Worm (Caenorhabditis elegans) whole organism, L2 larva: ENCODE measurements around the gene C24H10.2.

Experiments
- R02D3.7 ChIP-seq: fragments of 150-350 bp; optimal IDR thresholded peaks from 2 replicates; lab custom pipeline; 2014; ENCODE audit warnings: missing biosample characterization, missing genetic modification characterization
- Y55F3AM.14 ChIP-seq: fragments of 200-800 bp; sonication (Bioruptor generic); optimal IDR thresholded peaks from 2 replicates; lab custom pipeline; 2018; ENCODE audit warnings: mild to moderate bottlenecking, missing genetic modification characterization, missing compliant biosample characterization
- aly-2 ChIP-seq: fragments of 150-350 bp; optimal IDR thresholded peaks from 2 replicates; lab custom pipeline; 2014; ENCODE audit warnings: missing biosample characterization, missing genetic modification characterization
- lin-13 ChIP-seq: fragments of 150-350 bp; optimal IDR thresholded peaks from 2 replicates; lab custom pipeline; 2014; ENCODE audit warnings: missing biosample characterization, missing genetic modification reagents, missing genetic modification characterization
- lin-39 ChIP-seq: fragments of 150-350 bp; optimal IDR thresholded peaks from 2 replicates; lab custom pipeline; 2014; ENCODE audit warnings: missing biosample characterization, missing genetic modification reagents, missing genetic modification characterization
- lsy-2 ChIP-seq, 2 experiments: fragments of 150-350 bp in 1 of 2; sonication (generic microtip) in 1 of 2; optimal IDR thresholded peaks; 2 replicates each; lab custom pipeline; 2014 to 2017; ENCODE audit warnings: missing biosample characterization in 2 of 2, missing genetic modification characterization in 2 of 2
- nhr-237 ChIP-seq: fragments of 150-350 bp; optimal IDR thresholded peaks from 2 replicates; lab custom pipeline; 2014; ENCODE audit warnings: missing biosample characterization, missing genetic modification characterization
- nhr-77 ChIP-seq: fragments of 150-350 bp; optimal IDR thresholded peaks from 2 replicates; lab custom pipeline; 2014; ENCODE audit warnings: missing biosample characterization, missing genetic modification characterization
- unc-62 ChIP-seq: fragments of 150-350 bp; optimal IDR thresholded peaks from 2 replicates; lab custom pipeline; 2014; ENCODE audit warnings: missing biosample characterization, missing genetic modification reagents, missing genetic modification characterization

ce11 chrX:5084495-5084894 is 20.1 kb downstream of the C24H10.2 start, which contains the start of gene ets-5:
- TF ChIP-seq lin-13 (no peak), lin-39 (tag; lab: Kevin White, UChicago) (no peak), aly-2 (tag; lab: Kevin White, UChicago) (no peak), nhr-77 (tag; lab: Kevin White, UChicago) (no peak), nhr-237 (tag; lab: Kevin White, UChicago) (no peak), lsy-2 (tag; optimal IDR thresholded peaks at IDR 0.05; lab: Kevin White, UChicago) (no peak), unc-62 (GFP tag; lab: Kevin White, UChicago) (no peak), R02D3.7 (tag; lab: Kevin White, UChicago) (no peak), Y55F3AM.14 (GFP tag; lab: Kevin White, UChicago) (no peak)
